Worm (Caenorhabditis elegans) whole organism, late embryonic: Measurements from ENCODE around the gene uba-1.

Experiments used
- C08G9.2 ChIP-seq: sonication (generic microtip); optimal IDR thresholded peaks from 2 replicates; lab custom pipeline; 2016; ENCODE audit warnings: mild to moderate bottlenecking, missing genetic modification characterization, moderate library complexity, missing compliant biosample characterization
- K09A11.1 ChIP-seq: sonication (generic microtip); optimal IDR thresholded peaks from 2 replicates; lab custom pipeline; 2017; ENCODE audit warnings: antibody characterized with exemption, mild to moderate bottlenecking, missing genetic modification characterization, missing compliant biosample characterization; ENCODE audit not compliant: insufficient read depth
- Y22D7AL.16 ChIP-seq: sonication (generic microtip); optimal IDR thresholded peaks from 2 replicates; lab custom pipeline; 2016; ENCODE audit warnings: missing genetic modification characterization, missing compliant biosample characterization
- ahr-1 ChIP-seq: sonication (generic microtip); optimal IDR thresholded peaks from 2 replicates; lab custom pipeline; 2016; ENCODE audit warnings: missing genetic modification characterization, missing compliant biosample characterization
- ama-1 ChIP-seq: fragments of 150-350 bp; optimal IDR thresholded peaks from 2 replicates; lab custom pipeline; 2014
- ceh-19 ChIP-seq: fragments of 200-800 bp; sonication (Bioruptor generic); optimal IDR thresholded peaks from 2 replicates; lab custom pipeline; 2018; ENCODE audit warnings: mild to moderate bottlenecking, missing genetic modification characterization, missing compliant biosample characterization
- ceh-22 ChIP-seq: sonication (generic microtip); optimal IDR thresholded peaks from 2 replicates; lab custom pipeline; 2017; ENCODE audit warnings: missing biosample characterization, missing genetic modification characterization
- ceh-24 ChIP-seq: sonication (generic microtip); optimal IDR thresholded peaks from 2 replicates; lab custom pipeline; 2016; ENCODE audit warnings: mild to moderate bottlenecking, missing genetic modification characterization, missing compliant biosample characterization
- ceh-30 ChIP-seq: fragments of 150-350 bp; optimal IDR thresholded peaks from 2 replicates; lab custom pipeline; 2014; ENCODE audit warnings: missing biosample characterization, missing genetic modification characterization
- ceh-45 ChIP-seq: fragments of 200-800 bp; sonication (Bioruptor generic); IDR thresholded peaks from 2 replicates; pipeline ENCODE4 v1.3.6; 2022; ENCODE audit warnings: missing genetic modification reagents, missing genetic modification characterization, missing compliant biosample characterization
- ceh-6 ChIP-seq: fragments of 200-800 bp; sonication (Bioruptor generic); optimal IDR thresholded peaks from 2 replicates; lab custom pipeline; 2018; ENCODE audit warnings: mild to moderate bottlenecking, missing genetic modification characterization, missing compliant biosample characterization
- ceh-9 ChIP-seq: sonication (generic microtip); optimal IDR thresholded peaks from 2 replicates; lab custom pipeline; 2016; ENCODE audit warnings: mild to moderate bottlenecking, missing genetic modification characterization, inconsistent platforms, missing compliant biosample characterization
- che-1 ChIP-seq: sonication (generic microtip); optimal IDR thresholded peaks from 2 replicates; lab custom pipeline; 2016; ENCODE audit warnings: mild to moderate bottlenecking, missing genetic modification characterization, missing compliant biosample characterization
- dmd-4 ChIP-seq: sonication (generic microtip); optimal IDR thresholded peaks from 2 replicates; lab custom pipeline; 2016; ENCODE audit warnings: borderline replicate concordance, missing genetic modification characterization, missing compliant biosample characterization
- elt-2 ChIP-seq: sonication (generic microtip); optimal IDR thresholded peaks from 2 replicates; lab custom pipeline; 2016; ENCODE audit warnings: missing genetic modification reagents, missing genetic modification characterization, missing compliant biosample characterization
- elt-4 ChIP-seq: sonication (generic microtip); optimal IDR thresholded peaks from 2 replicates; lab custom pipeline; 2016; ENCODE audit warnings: missing genetic modification characterization, missing compliant biosample characterization
- eyg-1 ChIP-seq: sonication (generic microtip); optimal IDR thresholded peaks from 2 replicates; lab custom pipeline; 2016; ENCODE audit warnings: missing genotype, missing genetic modification characterization, missing compliant biosample characterization
- fax-1 ChIP-seq: sonication (generic microtip); optimal IDR thresholded peaks from 2 replicates; lab custom pipeline; 2016; ENCODE audit warnings: missing genotype, missing genetic modification characterization, missing compliant biosample characterization
- gmeb-2 ChIP-seq: sonication (generic microtip); optimal IDR thresholded peaks from 2 replicates; lab custom pipeline; 2016; ENCODE audit warnings: missing genetic modification characterization, inconsistent platforms, missing compliant biosample characterization
- hlh-13 ChIP-seq: fragments of 200-800 bp; sonication (Bioruptor generic); optimal IDR thresholded peaks from 2 replicates; lab custom pipeline; 2018; ENCODE audit warnings: mild to moderate bottlenecking, missing genetic modification characterization, missing compliant biosample characterization
- hlh-15 ChIP-seq: sonication (generic microtip); optimal IDR thresholded peaks from 2 replicates; lab custom pipeline; 2016; ENCODE audit warnings: missing genetic modification characterization, missing compliant biosample characterization
- hlh-30 ChIP-seq: sonication (generic microtip); optimal IDR thresholded peaks from 2 replicates; lab custom pipeline; 2017; ENCODE audit warnings: antibody characterized with exemption, missing genetic modification characterization, missing compliant biosample characterization; ENCODE audit not compliant: insufficient read depth
- hlh-8 ChIP-seq: sonication (generic microtip); optimal IDR thresholded peaks from 2 replicates; lab custom pipeline; 2016; ENCODE audit warnings: missing genotype, missing genetic modification characterization, missing compliant biosample characterization
- lim-6 ChIP-seq: sonication (generic microtip); optimal IDR thresholded peaks from 2 replicates; lab custom pipeline; 2016; ENCODE audit warnings: missing genetic modification characterization, missing compliant biosample characterization
- lin-11 ChIP-seq: fragments of 200-800 bp; sonication (Bioruptor generic); optimal IDR thresholded peaks from 2 replicates; lab custom pipeline; 2018; ENCODE audit warnings: mild to moderate bottlenecking, missing genetic modification characterization, missing compliant biosample characterization
- nfya-1 ChIP-seq: sonication (generic microtip); optimal IDR thresholded peaks from 2 replicates; lab custom pipeline; 2017; ENCODE audit warnings: missing genetic modification characterization, mild to moderate bottlenecking, missing compliant biosample characterization, antibody characterized with exemption, moderate library complexity
- nhr-11 ChIP-seq: fragments of 150-350 bp; optimal IDR thresholded peaks from 2 replicates; lab custom pipeline; 2014; ENCODE audit warnings: missing biosample characterization, missing genetic modification characterization
- npax-4 ChIP-seq: sonication (generic microtip); optimal IDR thresholded peaks from 2 replicates; lab custom pipeline; 2016; ENCODE audit warnings: missing genetic modification characterization, missing compliant biosample characterization
- odd-2 ChIP-seq: sonication (generic microtip); optimal IDR thresholded peaks from 2 replicates; lab custom pipeline; 2017; ENCODE audit warnings: antibody characterized with exemption, mild to moderate bottlenecking, missing genetic modification characterization, missing compliant biosample characterization
- pag-3 ChIP-seq: sonication (generic microtip); optimal IDR thresholded peaks from 2 replicates; lab custom pipeline; 2016; ENCODE audit warnings: missing compliant biosample characterization, missing genetic modification characterization, borderline replicate concordance
- pat-9 ChIP-seq: fragments of 200-800 bp; sonication (Bioruptor generic); optimal IDR thresholded peaks from 2 replicates; lab custom pipeline; 2018; ENCODE audit warnings: mild to moderate bottlenecking, missing genetic modification characterization, moderate library complexity, missing compliant biosample characterization
- pax-1 ChIP-seq: fragments of 150-350 bp; optimal IDR thresholded peaks from 2 replicates; lab custom pipeline; 2014; ENCODE audit warnings: missing biosample characterization, missing genetic modification characterization
- pha-2 ChIP-seq: sonication (generic microtip); optimal IDR thresholded peaks from 2 replicates; lab custom pipeline; 2017; ENCODE audit warnings: mild to moderate bottlenecking, missing genetic modification characterization, missing compliant biosample characterization
- ref-2 ChIP-seq: sonication (generic microtip); optimal IDR thresholded peaks from 2 replicates; lab custom pipeline; 2016; ENCODE audit warnings: missing genetic modification characterization, missing compliant biosample characterization
- sox-4 ChIP-seq: sonication (generic microtip); optimal IDR thresholded peaks from 2 replicates; lab custom pipeline; 2017; ENCODE audit warnings: mild to moderate bottlenecking, missing genetic modification characterization, inconsistent platforms, missing compliant biosample characterization
- ttx-3 ChIP-seq: sonication (generic microtip); optimal IDR thresholded peaks from 2 replicates; lab custom pipeline; 2016; ENCODE audit warnings: missing genetic modification reagents, missing genetic modification characterization, missing compliant biosample characterization
- unc-3 ChIP-seq, 2 experiments: fragments of 200-800 bp in 1 of 2; sonication (Bioruptor generic) in 1 of 2; sonication (generic microtip) in 1 of 2; conservative IDR thresholded peaks in 1 of 2; optimal IDR thresholded peaks in 1 of 2; 2 replicates each; pipeline versions ENCODE4 v1.3.6 to Lab custom; 2016 to 2022; ENCODE audit warnings: missing compliant biosample characterization in 2 of 2, missing genetic modification characterization in 2 of 2, missing genetic modification reagents in 1 of 2
- unc-42 ChIP-seq: sonication (generic microtip); optimal IDR thresholded peaks from 2 replicates; lab custom pipeline; 2016; ENCODE audit warnings: missing genotype, missing genetic modification characterization, missing compliant biosample characterization
- ztf-16 ChIP-seq: sonication (generic microtip); optimal IDR thresholded peaks from 2 replicates; lab custom pipeline; 2017; ENCODE audit warnings: missing genetic modification characterization, missing compliant biosample characterization

Gene uba-1

DNA sequence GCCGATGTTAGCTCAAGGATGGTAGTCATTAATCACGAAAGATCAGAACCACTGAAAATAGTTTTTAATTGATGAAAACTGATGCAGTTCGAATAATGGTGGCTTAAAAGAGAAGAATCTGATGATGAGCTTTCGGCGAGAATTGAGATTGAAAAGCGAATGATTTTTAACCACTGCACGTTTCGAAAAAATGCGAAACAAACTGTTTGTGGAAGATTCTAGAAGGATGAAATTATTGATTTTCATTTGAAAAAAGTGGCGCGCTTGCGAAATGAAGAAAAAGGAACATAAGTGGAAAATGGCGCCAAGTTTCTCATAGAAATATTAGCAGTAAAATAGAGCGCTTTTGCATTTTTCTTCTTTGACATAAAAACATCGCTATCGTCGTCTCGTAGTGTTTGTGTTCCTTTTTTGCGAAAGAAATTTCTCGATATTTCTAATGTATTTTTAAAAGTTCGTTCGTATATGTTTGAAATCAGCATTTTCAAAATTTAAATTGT, at the start of gene uba-1:
Gene uba-1, minus strand, starts transcription at position 51 of the 500 bp plus-strand sequence.
- TF ChIP-seq lim-6 = no peak
- no peak for TF ChIP-seq pax-1
- TF ChIP-seq elt-2 = no peak
- TF ChIP-seq ama-1 = no peak
- no peak for TF ChIP-seq hlh-13 (GFP tag; lab: Kevin White, UChicago)
- no peak for TF ChIP-seq hlh-15
- no peak for TF ChIP-seq C08G9.2
- TF ChIP-seq nhr-11 (tag; lab: Kevin White, UChicago) = no peak
- no peak for TF ChIP-seq gmeb-2 (tag; lab: Kevin White, UChicago)
- TF ChIP-seq unc-42 = no peak
- no peak for TF ChIP-seq eyg-1
- no peak for TF ChIP-seq ttx-3 (tag; lab: Kevin White, UChicago)

DNA sequence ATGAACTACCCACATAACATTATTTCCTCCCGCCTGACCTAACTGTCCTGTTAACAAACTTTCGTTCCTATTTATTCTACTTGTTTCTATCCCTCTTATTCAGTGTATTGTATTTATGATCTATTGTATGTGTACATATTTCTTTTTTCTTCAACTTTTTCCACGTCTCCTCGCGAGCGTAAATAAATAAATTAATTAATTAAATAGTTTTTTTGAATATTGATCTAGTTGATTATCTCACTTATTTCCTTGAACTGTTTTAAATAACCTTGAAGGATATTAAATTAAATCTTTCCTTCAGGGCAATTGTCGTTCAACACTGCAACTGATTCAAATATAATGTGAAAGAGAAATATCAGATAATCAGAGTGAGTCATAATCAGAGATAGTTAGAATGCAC, 48.1 kb upstream of the uba-1 start, which contains the start of gene frk-1:
Gene frk-1, plus strand, starts transcription at position 301 of the 400 bp plus-strand sequence.
- TF ChIP-seq dmd-4 (no peak), nfya-1 (tag; lab: Kevin White, UChicago) (no peak), ttx-3 (tag; lab: Kevin White, UChicago) (no peak), fax-1 (tag; lab: Kevin White, UChicago) (no peak), sox-4 (tag; lab: Kevin White, UChicago) (no peak), ahr-1 (tag; lab: Kevin White, UChicago) (no peak), elt-4 (tag; lab: Kevin White, UChicago) (no peak), ceh-45 (GFP tag; lab: Robert Waterston, UW) (no peak), Y22D7AL.16 (no peak), ztf-16 (no peak), ceh-24 (tag; lab: Kevin White, UChicago) (no peak), pha-2 (tag; lab: Kevin White, UChicago) (no peak), hlh-30 (tag; lab: Kevin White, UChicago) (no peak), che-1 (tag; lab: Kevin White, UChicago) (no peak), unc-3 (GFP tag; conservative IDR thresholded peaks at IDR 0.05; lab: Robert Waterston, UW) (no peak), unc-3 (tag; optimal IDR thresholded peaks at IDR 0.05; lab: Kevin White, UChicago) (no peak), hlh-8 (tag; lab: Kevin White, UChicago) (no peak), ref-2 (tag; lab: Kevin White, UChicago) (no peak)

DNA sequence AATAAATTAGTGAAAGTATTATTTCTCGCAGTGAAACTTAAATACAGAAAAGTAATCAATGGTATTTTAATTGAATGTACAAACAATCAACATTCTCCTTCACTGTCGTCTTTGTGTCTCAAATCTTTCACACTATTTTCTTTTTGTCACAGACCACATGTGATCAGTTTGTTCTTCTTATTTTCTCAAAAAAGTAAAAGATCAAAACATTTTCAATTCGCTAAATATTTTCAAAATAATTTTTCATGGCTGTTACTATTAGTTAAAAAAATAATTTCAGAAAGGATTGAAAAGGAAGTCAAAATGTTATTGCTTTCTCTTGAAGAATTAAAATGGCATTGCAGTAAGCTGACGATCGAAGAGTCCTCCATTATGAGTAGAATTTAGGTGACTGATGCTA, 46.1 kb upstream of the uba-1 start, which contains the start of gene dhs-31:
Gene dhs-31, minus strand, starts transcription at position 101 of the 400 bp plus-strand sequence.
- no peak for TF ChIP-seq ceh-22 (tag; lab: Kevin White, UChicago)
- no peak for TF ChIP-seq ceh-30 (tag; lab: Kevin White, UChicago)
- no peak for TF ChIP-seq lim-6

DNA sequence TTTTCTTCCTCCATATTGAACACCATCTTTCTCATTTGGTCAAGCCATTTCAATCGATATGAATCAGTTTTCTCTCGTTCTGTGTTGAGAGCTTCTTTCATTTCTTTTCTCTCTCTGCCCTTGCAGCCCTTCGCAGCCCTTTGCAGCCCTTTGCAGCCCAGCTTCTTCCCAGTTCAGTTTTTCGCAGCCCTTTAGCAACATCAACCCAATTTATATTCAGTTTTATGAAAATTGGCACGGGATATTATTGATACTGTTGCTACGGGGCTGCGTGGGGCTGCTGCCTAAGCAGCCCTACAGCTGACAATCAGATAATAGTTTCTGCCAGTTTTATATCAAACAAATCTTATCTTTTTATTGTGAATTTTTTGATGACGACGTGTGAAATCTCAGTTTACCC, 42.2 kb upstream of the uba-1 start, which contains the start of gene F44D12.10:
Gene F44D12.10, minus strand, starts transcription at position 101 of the 400 bp plus-strand sequence.
- no peak for TF ChIP-seq ceh-19 (GFP tag; lab: Kevin White, UChicago)
- no peak for TF ChIP-seq npax-4 (tag; lab: Kevin White, UChicago)
- no peak for TF ChIP-seq ceh-30 (tag; lab: Kevin White, UChicago)
- no peak for TF ChIP-seq lin-11 (tag; lab: Kevin White, UChicago)

DNA sequence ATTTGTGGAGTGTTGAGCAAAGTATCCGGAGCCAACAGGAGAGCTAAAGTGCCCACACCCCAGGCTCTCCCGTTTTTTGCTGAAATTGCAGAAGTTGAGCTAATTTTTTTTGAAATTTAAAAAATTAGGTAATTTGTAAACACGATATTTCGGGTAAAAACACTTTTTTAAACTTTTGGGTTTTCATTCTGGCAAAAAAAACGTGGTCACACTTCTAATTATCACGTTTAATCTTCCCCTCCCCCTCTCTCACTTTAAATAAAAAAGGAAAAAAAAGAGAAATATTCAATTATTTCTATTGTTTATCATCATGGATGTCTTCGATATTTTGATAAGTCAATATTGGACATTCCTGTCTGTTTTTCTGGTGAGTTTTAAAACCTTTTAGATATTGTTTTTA, 38.3 kb upstream of the uba-1 start, which contains the start of gene F44D12.6:
Gene F44D12.6, plus strand, starts transcription at position 301 of the 400 bp plus-strand sequence.
- TF ChIP-seq pag-3 = no peak
- no peak for TF ChIP-seq odd-2 (tag; lab: Kevin White, UChicago)
- TF ChIP-seq pat-9 (tag; lab: Kevin White, UChicago) = no peak
- no peak for TF ChIP-seq K09A11.1 (tag; lab: Kevin White, UChicago)
- no peak for TF ChIP-seq ceh-6 (GFP tag; lab: Kevin White, UChicago)
- no peak for TF ChIP-seq nfya-1 (tag; lab: Kevin White, UChicago)
- no peak for TF ChIP-seq ceh-9 (tag; lab: Kevin White, UChicago)
